Worm (Caenorhabditis elegans): ENCODE data around the gene B0244.7.

DNA sequence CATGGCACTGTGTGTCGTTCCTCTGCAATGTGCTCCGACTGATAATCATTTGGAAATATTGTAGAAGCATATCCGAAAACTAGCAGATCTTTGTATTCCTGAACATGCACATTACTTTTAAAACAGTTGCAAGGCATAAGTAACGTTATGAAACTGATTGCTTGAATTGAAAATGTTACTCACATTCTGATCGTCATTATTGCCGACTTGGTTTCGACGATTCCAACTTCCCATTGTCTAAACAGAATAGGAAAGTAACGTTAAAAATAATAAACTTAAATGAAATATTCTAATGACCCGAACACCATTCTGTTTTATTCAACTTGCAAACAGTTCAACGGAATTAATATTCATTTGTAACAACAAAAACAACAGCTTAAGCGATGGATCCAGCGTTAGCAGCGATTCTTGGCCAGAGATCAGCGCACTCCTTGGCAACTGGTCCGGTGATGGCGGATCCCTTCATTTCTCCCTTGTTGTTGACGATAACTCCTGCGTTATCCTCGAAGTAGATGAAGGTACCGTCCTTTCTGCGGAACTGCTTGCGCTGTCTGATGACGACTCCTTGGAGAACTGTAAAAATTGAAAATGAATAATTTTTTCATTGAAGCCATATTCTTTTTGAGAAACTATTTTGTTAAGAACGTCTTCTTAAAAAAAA lies 25.9 kb upstream of the B0244.7 start, which contains the start of gene swp-1:
- TF ChIP-seq mdl-1 (tag; optimal IDR thresholded peaks at IDR 0.05) (no peak), lin-39 (tag; optimal IDR thresholded peaks at IDR 0.05) (no peak), nhr-23 (tag; optimal IDR thresholded peaks at IDR 0.05) (no peak), ceh-82 (tag; optimal IDR thresholded peaks at IDR 0.05) (no peak), lin-15B (tag; optimal IDR thresholded peaks at IDR 0.05) (no peak), nhr-77 (tag; optimal IDR thresholded peaks at IDR 0.05) (no peak), snpc-4 (tag; optimal IDR thresholded peaks at IDR 0.05) (no peak)

Data from whole organism, L3 larva.